Worm (Caenorhabditis elegans): ENCODE results near the gene F44D12.19.

Gene F44D12.19

ce11 chrIV:10067541-10067940 lies 46.2 kb downstream of the F44D12.19 start, which contains the start of gene cwn-2:
TSS of gene cwn-2 (plus strand) at chrIV:10067816.
- TF ChIP-seq blmp-1 (tag; optimal IDR thresholded peaks at IDR 0.05) (no peak), ceh-43 (GFP tag; optimal IDR thresholded peaks at IDR 0.05) (no peak), lsy-2 (tag; optimal IDR thresholded peaks at IDR 0.05) (no peak), pha-4 (tag; optimal IDR thresholded peaks at IDR 0.05) (no peak), nhr-28 (tag; optimal IDR thresholded peaks at IDR 0.05) (no peak), nhr-76 (tag; optimal IDR thresholded peaks at IDR 0.05) (no peak), tbx-8 (GFP tag; optimal IDR thresholded peaks at IDR 0.05) (no peak), nhr-2 (tag; optimal IDR thresholded peaks at IDR 0.05) (no peak), sptf-1 (tag; optimal IDR thresholded peaks at IDR 0.05) (no peak), hlh-1 (tag; optimal IDR thresholded peaks at IDR 0.05) (no peak), M03D4.4 (tag; optimal IDR thresholded peaks at IDR 0.05) (no peak), mls-2 (tag; optimal IDR thresholded peaks at IDR 0.05) (no peak), unc-120 (tag; optimal IDR thresholded peaks at IDR 0.05; ENCODE audit: poor library complexity, severe bottlenecking) (no peak)

- TF ChIP-seq pha-4 (tag; optimal IDR thresholded peaks at IDR 0.05) (no peak), ceh-83 (GFP tag; optimal IDR thresholded peaks at IDR 0.05) (no peak), snpc-4 (tag; optimal IDR thresholded peaks at IDR 0.05) (no peak), lin-13 (tag; optimal IDR thresholded peaks at IDR 0.05) (no peak), ztf-11 (tag; optimal IDR thresholded peaks at IDR 0.05) (no peak), M03D4.4 (tag; optimal IDR thresholded peaks at IDR 0.05) (no peak), ces-1 (GFP tag; optimal IDR thresholded peaks at IDR 0.05) (no peak), ceh-43 (GFP tag; optimal IDR thresholded peaks at IDR 0.05) (no peak), sem-2 (GFP tag; optimal IDR thresholded peaks at IDR 0.05) (no peak), ceh-39 (tag; optimal IDR thresholded peaks at IDR 0.05) (no peak), nhr-76 (tag; optimal IDR thresholded peaks at IDR 0.05) (no peak), mab-5 (tag; optimal IDR thresholded peaks at IDR 0.05) (no peak), nhr-12 (tag; optimal IDR thresholded peaks at IDR 0.05) (no peak), elt-3 (tag; optimal IDR thresholded peaks at IDR 0.05) (no peak), tbx-8 (GFP tag; optimal IDR thresholded peaks at IDR 0.05) (no peak), ham-2 (GFP tag; optimal IDR thresholded peaks at IDR 0.05) (no peak), unc-62 (GFP tag; optimal IDR thresholded peaks at IDR 0.05) (no peak)
Observed at ce11 chrIV:10068266-10068665, 46.9 kb downstream of the F44D12.19 start.
